Worm (Caenorhabditis elegans) whole organism, L4 larva: ENCODE results near the gene Y7A5A.2.
A peak's percentile ranks its signal among the peaks of the same experiment; 100 is the strongest.

ENCODE experiments used
- F37D6.2 ChIP-seq: sonication (generic microtip); optimal IDR thresholded peaks from 2 replicates; lab custom pipeline; 2016; ENCODE audit warnings: mild to moderate bottlenecking, missing genetic modification characterization, missing compliant biosample characterization
- F49E8.2 ChIP-seq: sonication (generic microtip); optimal IDR thresholded peaks from 2 replicates; lab custom pipeline; 2016; ENCODE audit warnings: missing compliant biosample characterization, mild to moderate bottlenecking, missing genetic modification characterization, borderline replicate concordance
- R02D3.7 ChIP-seq: fragments of 150-350 bp; sonication (generic microtip); optimal IDR thresholded peaks from 3 replicates; lab custom pipeline; 2014; ENCODE audit warnings: missing biosample characterization, missing genetic modification characterization
- T20F7.1 ChIP-seq: fragments of 200-800 bp; sonication (Bioruptor generic); optimal IDR thresholded peaks from 2 replicates; lab custom pipeline; 2018; ENCODE audit warnings: mild to moderate bottlenecking, missing genetic modification characterization, missing compliant biosample characterization
- Y105C5A.15 ChIP-seq: fragments of 200-800 bp; sonication (Bioruptor generic); IDR thresholded peaks from 2 replicates; pipeline ENCODE4 v1.3.6; 2022; ENCODE audit warnings: missing genetic modification characterization, missing compliant biosample characterization
- Y48G9A.11 ChIP-seq: fragments of 200-800 bp; sonication (Bioruptor generic); IDR thresholded peaks from 2 replicates; pipeline ENCODE4 v1.3.6; 2022; ENCODE audit warnings: missing genetic modification reagents, missing genetic modification characterization, missing compliant biosample characterization
- aha-1 ChIP-seq: fragments of 150-350 bp; peaks from one replicate; lab custom pipeline; 2014; ENCODE audit warnings: missing biosample characterization, missing genetic modification characterization
- arid-1 ChIP-seq: fragments of 200-800 bp; sonication (Bioruptor generic); conservative IDR thresholded peaks from 2 replicates; pipeline ENCODE4 v1.3.6; 2022; ENCODE audit warnings: missing genetic modification reagents, missing genetic modification characterization, missing compliant biosample characterization
- attf-4 ChIP-seq: sonication (generic microtip); optimal IDR thresholded peaks from 3 replicates; lab custom pipeline; 2017; ENCODE audit warnings: missing biosample characterization, missing genetic modification characterization
- ceh-62 ChIP-seq: sonication (generic microtip); optimal IDR thresholded peaks from 2 replicates; lab custom pipeline; 2017; ENCODE audit warnings: missing biosample characterization, missing genetic modification characterization
- ces-1 ChIP-seq: fragments of 150-350 bp; sonication (generic microtip); optimal IDR thresholded peaks from 4 replicates; lab custom pipeline; 2014; ENCODE audit warnings: missing biosample characterization, missing genetic modification reagents, missing genetic modification characterization
- cey-2 ChIP-seq: sonication (generic microtip); optimal IDR thresholded peaks from 3 replicates; lab custom pipeline; 2017; ENCODE audit warnings: missing genetic modification characterization, mild to moderate bottlenecking, missing compliant biosample characterization, antibody characterized with exemption, borderline replicate concordance; ENCODE audit not compliant: insufficient read depth
- ctbp-1 ChIP-seq: fragments of 200-800 bp; sonication (Bioruptor generic); IDR thresholded peaks from 2 replicates; pipeline ENCODE4 v1.3.6; 2022; ENCODE audit warnings: missing genetic modification reagents, missing genetic modification characterization, missing compliant biosample characterization
- daf-16 ChIP-seq, 3 experiments: sonication (generic microtip); optimal IDR thresholded peaks; 2 replicates each; lab custom pipeline; 2016 to 2017; ENCODE audit warnings: missing genetic modification characterization in 3 of 3, missing genetic modification reagents in 3 of 3, mild to moderate bottlenecking in 2 of 3, missing compliant biosample characterization in 2 of 3, missing biosample characterization in 1 of 3, moderate library complexity in 1 of 3
- daf-19 ChIP-seq: fragments of 200-800 bp; sonication (Bioruptor generic); conservative IDR thresholded peaks from 2 replicates; pipeline ENCODE4 v1.3.6; 2022; ENCODE audit warnings: missing genetic modification characterization, missing compliant biosample characterization
- daf-8 ChIP-seq: fragments of 200-800 bp; sonication (Bioruptor generic); IDR thresholded peaks from 2 replicates; pipeline ENCODE4 v1.3.6; 2022; ENCODE audit warnings: missing genetic modification characterization, missing compliant biosample characterization
- dmd-6 ChIP-seq: fragments of 200-800 bp; sonication (Bioruptor generic); IDR thresholded peaks from 2 replicates; pipeline ENCODE4 v1.3.6; 2022; ENCODE audit warnings: missing genetic modification reagents, missing genetic modification characterization, missing compliant biosample characterization
- dmd-8 ChIP-seq: fragments of 200-800 bp; sonication (Bioruptor generic); IDR thresholded peaks from 2 replicates; pipeline ENCODE4 v1.3.6; 2022; ENCODE audit warnings: missing genetic modification characterization, missing compliant biosample characterization
- dmd-9 ChIP-seq: fragments of 200-800 bp; sonication (Bioruptor generic); IDR thresholded peaks from 2 replicates; pipeline ENCODE4 v1.3.6; 2022; ENCODE audit warnings: missing genetic modification reagents, missing genetic modification characterization, missing compliant biosample characterization
- duxl-1 ChIP-seq: sonication (generic microtip); optimal IDR thresholded peaks from 2 replicates; lab custom pipeline; 2016; ENCODE audit warnings: mild to moderate bottlenecking, missing genetic modification characterization, moderate library complexity, missing compliant biosample characterization; ENCODE audit not compliant: poor library complexity
- dve-1 ChIP-seq: sonication (generic microtip); optimal IDR thresholded peaks from 2 replicates; lab custom pipeline; 2017; ENCODE audit warnings: antibody characterized with exemption, mild to moderate bottlenecking, missing genetic modification characterization, missing compliant biosample characterization; ENCODE audit not compliant: insufficient read depth
- hlh-11 ChIP-seq: fragments of 200-800 bp; sonication (Bioruptor generic); optimal IDR thresholded peaks from 2 replicates; lab custom pipeline; 2018; ENCODE audit warnings: mild to moderate bottlenecking, missing genetic modification characterization, missing compliant biosample characterization
- hlh-30 ChIP-seq: sonication (generic microtip); optimal IDR thresholded peaks from 2 replicates; lab custom pipeline; 2017; ENCODE audit warnings: antibody characterized with exemption, mild to moderate bottlenecking, missing genetic modification characterization, missing compliant biosample characterization; ENCODE audit not compliant: insufficient read depth
- lim-7 ChIP-seq: fragments of 200-800 bp; sonication (Bioruptor generic); IDR thresholded peaks from 2 replicates; pipeline ENCODE4 v1.3.6; 2022; ENCODE audit warnings: missing genetic modification characterization, missing compliant biosample characterization
- lin-1 ChIP-seq: fragments of 200-800 bp; sonication (Bioruptor generic); IDR thresholded peaks from 2 replicates; pipeline ENCODE4 v1.3.6; 2022; ENCODE audit warnings: missing genetic modification reagents, missing genetic modification characterization, missing compliant biosample characterization
- lin-15B ChIP-seq: fragments of 150-350 bp; sonication (generic microtip); optimal IDR thresholded peaks from 3 replicates; lab custom pipeline; 2014; ENCODE audit warnings: missing biosample characterization, missing genetic modification characterization
- lin-29 ChIP-seq: fragments of 200-800 bp; sonication (Bioruptor generic); IDR thresholded peaks from 2 replicates; pipeline ENCODE4 v1.3.6; 2022; ENCODE audit warnings: missing genetic modification reagents, missing genetic modification characterization, missing compliant biosample characterization
- madf-5 ChIP-seq, 2 experiments: fragments of 200-800 bp; sonication (Bioruptor generic); IDR thresholded peaks; 2 replicates each; pipeline ENCODE4 v1.3.6; 2022; ENCODE audit warnings: missing compliant biosample characterization in 2 of 2, missing genetic modification characterization in 2 of 2
- mep-1 ChIP-seq: fragments of 150-350 bp; sonication (generic microtip); optimal IDR thresholded peaks from 3 replicates; lab custom pipeline; 2014; ENCODE audit warnings: missing biosample characterization, missing genetic modification characterization
- mes-2 ChIP-seq: sonication (generic microtip); optimal IDR thresholded peaks from 2 replicates; lab custom pipeline; 2016; ENCODE audit warnings: missing genotype, mild to moderate bottlenecking, missing genetic modification characterization, missing compliant biosample characterization; ENCODE audit not compliant: poor library complexity, severe bottlenecking
- mxl-2 ChIP-seq: fragments of 200-800 bp; sonication (Bioruptor generic); conservative IDR thresholded peaks from 2 replicates; pipeline ENCODE4 v1.3.6; 2022; ENCODE audit warnings: missing genetic modification reagents, missing genetic modification characterization, missing compliant biosample characterization
- mxl-3 ChIP-seq: fragments of 200-800 bp; sonication (Bioruptor generic); optimal IDR thresholded peaks from 2 replicates; lab custom pipeline; 2018; ENCODE audit warnings: mild to moderate bottlenecking, missing genetic modification characterization, missing compliant biosample characterization
- nhr-237 ChIP-seq: sonication (generic microtip); optimal IDR thresholded peaks from 2 replicates; lab custom pipeline; 2017; ENCODE audit warnings: missing biosample characterization, missing genetic modification characterization
- nhr-48 ChIP-seq: sonication (generic microtip); optimal IDR thresholded peaks from 2 replicates; lab custom pipeline; 2016; ENCODE audit warnings: mild to moderate bottlenecking, missing genetic modification characterization, missing compliant biosample characterization
- nhr-76 ChIP-seq: fragments of 150-350 bp; optimal IDR thresholded peaks from 2 replicates; lab custom pipeline; 2014; ENCODE audit warnings: missing biosample characterization, missing genetic modification characterization
- pha-4 ChIP-seq, 2 experiments: fragments of 150-350 bp in 1 of 2; fragments of 200-800 bp in 1 of 2; sonication (Bioruptor generic) in 1 of 2; IDR thresholded peaks in 1 of 2; optimal IDR thresholded peaks in 1 of 2; 2 replicates each; pipeline versions ENCODE4 v1.3.6 to Lab custom; 2014 to 2022; ENCODE audit warnings: missing genetic modification characterization in 2 of 2, missing genetic modification reagents in 2 of 2, missing biosample characterization in 1 of 2, missing compliant biosample characterization in 1 of 2
- pqm-1 ChIP-seq: sonication (generic microtip); optimal IDR thresholded peaks from 2 replicates; lab custom pipeline; 2017; ENCODE audit warnings: missing biosample characterization, missing genetic modification characterization
- sdz-12 ChIP-seq: fragments of 200-800 bp; sonication (Bioruptor generic); optimal IDR thresholded peaks from 2 replicates; lab custom pipeline; 2018; ENCODE audit warnings: mild to moderate bottlenecking, missing genetic modification characterization, missing compliant biosample characterization
- set-16 ChIP-seq: fragments of 200-800 bp; sonication (Bioruptor generic); IDR thresholded peaks from 2 replicates; pipeline ENCODE4 v1.3.6; 2022; ENCODE audit warnings: missing genetic modification reagents, missing genetic modification characterization, missing compliant biosample characterization
- snpc-4 ChIP-seq: fragments of 150-350 bp; optimal IDR thresholded peaks from 2 replicates; lab custom pipeline; 2014; ENCODE audit warnings: missing biosample characterization, missing genetic modification characterization
- spr-3 ChIP-seq: fragments of 200-800 bp; sonication (Bioruptor generic); optimal IDR thresholded peaks from 2 replicates; lab custom pipeline; 2018; ENCODE audit warnings: mild to moderate bottlenecking, missing genetic modification characterization, missing compliant biosample characterization
- unc-130 ChIP-seq: sonication (generic microtip); optimal IDR thresholded peaks from 2 replicates; lab custom pipeline; 2016; ENCODE audit warnings: missing genetic modification reagents, missing genetic modification characterization, missing compliant biosample characterization
- unc-39 ChIP-seq: sonication (generic microtip); optimal IDR thresholded peaks from 2 replicates; lab custom pipeline; 2017; ENCODE audit warnings: missing biosample characterization, missing genetic modification characterization
- vab-7 ChIP-seq: fragments of 200-800 bp; sonication (Bioruptor generic); IDR thresholded peaks from 2 replicates; pipeline ENCODE4 v1.3.6; 2022; ENCODE audit warnings: missing genetic modification reagents, missing genetic modification characterization, missing compliant biosample characterization
- zip-2 ChIP-seq: fragments of 150-350 bp; optimal IDR thresholded peaks from 2 replicates; lab custom pipeline; 2014; ENCODE audit warnings: missing biosample characterization, missing genetic modification characterization
- ztf-11 ChIP-seq: fragments of 150-350 bp; optimal IDR thresholded peaks from 2 replicates; lab custom pipeline; 2014; ENCODE audit warnings: missing biosample characterization, missing genetic modification characterization
- ztf-7 ChIP-seq: fragments of 150-350 bp; optimal IDR thresholded peaks from 2 replicates; lab custom pipeline; 2014; ENCODE audit warnings: missing biosample characterization, missing genetic modification characterization

Gene Y7A5A.2

DNA sequence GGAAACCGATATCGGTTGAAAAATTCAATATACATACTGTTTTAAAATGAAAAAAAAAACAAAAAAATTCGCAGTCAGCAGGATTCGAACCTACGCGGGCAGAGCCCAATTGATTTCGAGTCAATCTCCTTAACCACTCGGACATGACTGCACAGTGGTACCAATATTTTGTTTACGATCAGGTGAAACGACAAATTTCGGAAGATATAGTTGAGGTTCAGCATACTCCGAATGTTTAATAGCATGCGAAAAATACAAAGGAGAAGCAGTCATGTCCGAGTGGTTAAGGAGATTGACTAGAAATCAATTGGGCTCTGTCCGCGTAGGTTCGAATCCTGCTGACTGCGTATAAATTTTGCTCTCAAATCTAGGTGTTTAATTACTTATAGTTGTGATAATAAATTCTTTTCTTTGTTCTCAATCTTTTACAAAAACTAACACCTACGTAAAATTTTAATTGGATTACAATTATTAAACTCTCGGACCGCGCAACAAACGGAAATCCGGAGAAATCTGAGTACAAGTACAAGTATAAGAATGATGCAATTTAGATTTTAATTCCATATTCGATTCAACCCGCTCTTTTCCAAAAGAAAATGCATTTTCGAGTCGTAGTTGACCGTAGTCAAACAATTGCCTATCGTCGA, 850 bp upstream of the Y7A5A.2 start, which contains the start of gene Y7A5A.13 (continued):
- TF ChIP-seq nhr-76 (tag; lab: Kevin White, UChicago) (no peak), dmd-9 (GFP tag; lab: Robert Waterston, UW) (peak; percentile 54; the same call in 1 of the 2 replicates), madf-5 (GFP tag; IDR thresholded peaks at IDR 0.05; lab: Robert Waterston, UW) (no peak), ztf-11 (tag; lab: Kevin White, UChicago) (no peak)

ce11 chrX:15771411-15771810, 1.1 kb downstream of the Y7A5A.2 start, which contains the start of gene Y7A5A.1:
Gene Y7A5A.1, minus strand, starts transcription at chrX:15771493.
- TF ChIP-seq mxl-3 (GFP tag; lab: Kevin White, UChicago) (no peak), zip-2 (tag; lab: Kevin White, UChicago) (no peak), pqm-1 (tag; lab: Kevin White, UChicago) (peak; percentile 61), T20F7.1 (no peak), duxl-1 (tag; lab: Kevin White, UChicago) (no peak), R02D3.7 (no peak), attf-4 (tag; lab: Kevin White, UChicago) (no peak), lin-15B (tag; lab: Kevin White, UChicago) (no peak), unc-130 (no peak), daf-8 (no peak), ctbp-1 (GFP tag; lab: Robert Waterston, UW) (no peak), cey-2 (tag; lab: Kevin White, UChicago) (no peak), F37D6.2 (tag; lab: Kevin White, UChicago) (no peak), dmd-8 (no peak), mes-2 (peak; percentile 21), set-16 (no peak), nhr-48 (no peak), lim-7 (GFP tag; lab: Robert Waterston, UW) (no peak), F49E8.2 (tag; lab: Kevin White, UChicago) (no peak), ztf-7 (tag; lab: Kevin White, UChicago) (no peak), lin-29 (no peak), dmd-6 (peak; percentile 51; the same call in 1 of the 2 replicates), hlh-30 (tag; lab: Kevin White, UChicago) (no peak), lin-1 (GFP tag; lab: Robert Waterston, UW) (no peak), unc-39 (tag; lab: Kevin White, UChicago) (no peak), spr-3 (GFP tag; lab: Kevin White, UChicago) (no peak), mxl-2 (GFP tag; lab: Robert Waterston, UW) (no peak), aha-1 (tag; lab: Kevin White, UChicago) (peak; percentile 26), daf-16 (GFP tag; optimal IDR thresholded peaks at IDR 0.05; lab: Kevin White, UChicago) (no peak), daf-16 (tag; optimal IDR thresholded peaks at IDR 0.05; lab: Kevin White, UChicago) (peak; percentile 96), sdz-12 (GFP tag; lab: Kevin White, UChicago) (no peak), daf-19 (GFP tag; lab: Robert Waterston, UW) (no peak), mep-1 (tag; lab: Kevin White, UChicago) (no peak), snpc-4 (no peak), vab-7 (GFP tag; lab: Robert Waterston, UW) (no peak), dve-1 (tag; lab: Kevin White, UChicago) (peak; percentile 15), ces-1 (GFP tag; lab: Kevin White, UChicago) (no peak), ceh-62 (tag; lab: Kevin White, UChicago) (no peak), madf-5 (GFP tag; IDR thresholded peaks at IDR 0.05; lab: Robert Waterston, UW) (no peak), Y48G9A.11 (GFP tag; lab: Robert Waterston, UW) (no peak), Y105C5A.15 (no peak), arid-1 (GFP tag; lab: Robert Waterston, UW) (no peak), nhr-237 (no peak), pha-4 (GFP tag; IDR thresholded peaks at IDR 0.05; lab: Robert Waterston, UW) (no peak), pha-4 (tag; optimal IDR thresholded peaks at IDR 0.05; lab: Kevin White, UChicago) (no peak), hlh-11 (tag; lab: Kevin White, UChicago) (peak; percentile 20), dmd-9 (GFP tag; lab: Robert Waterston, UW) (no peak)
